Worm (Caenorhabditis elegans) whole organism, L1 larva: ENCODE data around the gene Y44A6C.1.

Experiments used
- alr-1 ChIP-seq: fragments of 200-800 bp; sonication (Bioruptor generic); optimal IDR thresholded peaks from 2 replicates; lab custom pipeline; 2018; ENCODE audit warnings: borderline replicate concordance, mild to moderate bottlenecking, missing genetic modification characterization, missing compliant biosample characterization
- dpl-1 ChIP-seq, 3 experiments: fragments of 150-350 bp in 2 of 3; sonication (generic microtip) in 1 of 3; optimal IDR thresholded peaks; 2 replicates each; lab custom pipeline; 2014 to 2017; ENCODE audit warnings: missing biosample characterization in 3 of 3, missing genetic modification characterization in 3 of 3, missing genetic modification reagents in 3 of 3
- lin-39 ChIP-seq: fragments of 150-350 bp; optimal IDR thresholded peaks from 2 replicates; lab custom pipeline; 2014; ENCODE audit warnings: missing biosample characterization, missing genetic modification reagents, missing genetic modification characterization
- pqm-1 ChIP-seq: sonication (generic microtip); optimal IDR thresholded peaks from 3 replicates; lab custom pipeline; 2017; ENCODE audit warnings: missing biosample characterization, missing genetic modification characterization
- tbx-2 ChIP-seq: sonication (generic microtip); optimal IDR thresholded peaks from 2 replicates; lab custom pipeline; 2016; ENCODE audit warnings: missing genetic modification characterization, missing compliant biosample characterization

DNA sequence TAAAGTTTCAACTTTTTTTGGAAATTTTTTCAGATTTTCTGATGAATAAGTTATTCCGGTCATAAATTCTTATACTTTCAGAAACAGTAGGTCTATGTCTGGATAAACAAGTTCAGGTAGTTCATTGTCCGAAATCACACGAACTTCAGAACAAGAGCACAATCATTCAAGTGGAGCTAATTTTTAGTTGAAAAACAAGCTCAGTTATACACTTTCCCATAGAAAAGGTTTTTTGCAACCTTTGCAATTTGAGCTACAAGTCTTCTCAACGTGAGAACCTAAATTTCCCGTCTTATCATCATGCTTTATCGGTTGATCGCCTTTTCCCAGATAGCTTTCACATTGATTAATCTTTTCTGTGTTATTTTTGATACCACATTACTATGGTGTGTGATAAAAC lies 18.1 kb downstream of the Y44A6C.1 start, which contains the start of gene srxa-1:
- no peak for TF ChIP-seq alr-1 (tag; lab: Kevin White, UChicago)
- no peak for TF ChIP-seq lin-39 (tag; lab: Kevin White, UChicago)
- TF ChIP-seq dpl-1 (GFP tag; optimal IDR thresholded peaks at IDR 0.05; lab: Kevin White, UChicago) = no peak
- no peak for TF ChIP-seq pqm-1
- TF ChIP-seq tbx-2 (tag; lab: Kevin White, UChicago) = no peak
